Fruit fly (Drosophila melanogaster) whole organism: ENCODE measurements around the gene CaBP1.

Source experiments
- CG8478 ChIP-seq: fragments of >200 bp; optimal IDR thresholded peaks from 2 replicates; lab custom pipeline; 2018; ENCODE audit warnings: inconsistent platforms
- Dll ChIP-seq: fragments of >200 bp; optimal IDR thresholded peaks from 2 replicates; lab custom pipeline; 2017
- EcR ChIP-seq, 2 experiments: fragments of >200 bp; optimal IDR thresholded peaks; 2 replicates each; lab custom pipeline; 2017; ENCODE audit warnings: missing biosample characterization in 2 of 2, missing genetic modification characterization in 2 of 2, missing genetic modification reagents in 2 of 2
- pan ChIP-seq: fragments of >200 bp; optimal IDR thresholded peaks from 2 replicates; lab custom pipeline; 2017
- psq ChIP-seq: fragments of >200 bp; optimal IDR thresholded peaks from 2 replicates; lab custom pipeline; 2017
- usp ChIP-seq: fragments of >200 bp; optimal IDR thresholded peaks from 2 replicates; lab custom pipeline; 2017; ENCODE audit warnings: missing biosample characterization, missing genetic modification characterization, mixed read lengths

Gene CaBP1

DNA sequence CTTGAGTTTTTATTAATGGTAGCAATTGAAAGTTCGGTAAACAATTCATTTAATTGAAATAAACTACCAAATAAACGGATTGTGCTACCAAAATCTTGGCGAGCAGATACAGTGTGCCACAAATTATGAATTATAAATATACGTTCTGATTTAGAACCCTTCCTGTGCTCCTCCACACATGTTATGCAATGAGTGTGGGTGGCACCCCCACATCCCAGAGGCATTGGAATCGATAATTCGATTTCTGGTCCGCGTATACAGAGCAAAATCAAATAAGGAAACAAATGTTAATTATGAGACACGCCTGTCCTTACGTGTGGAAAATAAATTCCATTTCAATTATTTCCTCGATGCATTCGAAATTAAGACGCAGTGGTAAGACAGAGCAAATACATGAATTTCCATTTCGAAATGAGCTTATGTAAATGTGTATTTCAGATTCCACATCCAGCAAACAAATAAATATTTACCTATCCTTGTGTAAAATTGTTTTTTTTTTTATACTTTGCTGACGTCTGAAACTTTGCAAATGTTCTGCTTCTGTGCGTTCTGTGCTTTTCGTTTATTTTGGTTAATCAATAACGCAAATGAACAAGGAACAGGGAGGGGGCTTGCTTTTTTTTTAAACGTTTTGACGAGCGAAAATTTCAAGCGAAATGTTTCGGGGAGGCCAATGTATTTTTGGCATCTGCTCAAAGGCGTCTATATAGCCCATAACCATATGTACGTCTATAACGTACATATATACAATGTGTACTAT lies 34.5 kb downstream of the CaBP1 start:
- no peak for TF ChIP-seq psq (lab: Kevin White, UChicago)
- TF ChIP-seq pan (lab: Kevin White, UChicago) = no peak
- no peak for TF ChIP-seq CG8478
- TF ChIP-seq EcR (GFP tag; optimal IDR thresholded peaks at IDR 0.05; lab: Kevin White, UChicago) = no peak
- TF ChIP-seq Dll = no peak
- no peak for TF ChIP-seq usp

DNA sequence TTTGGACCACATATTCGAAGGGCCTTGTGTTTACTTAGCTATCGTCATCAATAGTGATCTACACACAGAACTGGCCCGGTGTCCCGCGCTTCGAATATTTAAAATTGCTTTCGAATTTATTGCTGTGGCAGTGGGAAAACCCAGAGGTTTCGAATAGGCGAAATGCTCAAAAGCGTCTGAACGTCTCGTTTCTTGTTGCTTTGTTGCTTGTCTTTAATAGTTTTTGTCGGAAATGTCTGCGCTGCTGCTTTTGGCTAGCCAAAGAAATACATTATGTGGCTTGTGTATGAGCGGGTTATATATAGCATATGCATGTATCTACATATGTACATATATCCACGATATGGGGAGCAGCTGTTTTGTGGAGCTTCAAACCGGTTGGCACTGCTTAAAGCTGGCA lies 35.3 kb downstream of the CaBP1 start:
- TF ChIP-seq Dll (no peak), EcR (GFP tag; optimal IDR thresholded peaks at IDR 0.05; lab: Kevin White, UChicago) (no peak), pan (lab: Kevin White, UChicago) (no peak), psq (lab: Kevin White, UChicago) (no peak), usp (no peak), CG8478 (no peak)

DNA sequence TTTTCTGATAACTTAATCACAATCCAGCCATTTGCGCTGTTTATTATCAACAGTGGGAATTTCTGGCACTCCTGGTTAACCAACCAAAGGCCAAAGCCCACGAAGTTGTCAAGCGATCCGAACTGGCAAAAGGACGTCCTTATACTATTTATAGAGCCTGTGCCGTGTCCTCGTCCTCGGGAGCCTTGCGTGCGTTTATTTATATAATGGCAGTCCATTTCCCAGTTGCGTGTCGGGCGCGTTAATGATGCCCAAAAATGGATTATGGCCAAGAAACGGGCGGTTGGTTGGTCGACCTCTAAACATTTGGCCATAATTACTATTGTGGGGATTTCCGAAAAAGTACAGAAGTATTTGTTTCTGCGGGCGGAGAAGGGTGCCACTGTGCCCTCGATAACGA lies 36.1 kb downstream of the CaBP1 start:
- TF ChIP-seq pan (lab: Kevin White, UChicago) (no peak), psq (lab: Kevin White, UChicago) (no peak), Dll (no peak), usp (no peak), EcR (GFP tag; optimal IDR thresholded peaks at IDR 0.05; lab: Kevin White, UChicago) (no peak), CG8478 (no peak)

DNA sequence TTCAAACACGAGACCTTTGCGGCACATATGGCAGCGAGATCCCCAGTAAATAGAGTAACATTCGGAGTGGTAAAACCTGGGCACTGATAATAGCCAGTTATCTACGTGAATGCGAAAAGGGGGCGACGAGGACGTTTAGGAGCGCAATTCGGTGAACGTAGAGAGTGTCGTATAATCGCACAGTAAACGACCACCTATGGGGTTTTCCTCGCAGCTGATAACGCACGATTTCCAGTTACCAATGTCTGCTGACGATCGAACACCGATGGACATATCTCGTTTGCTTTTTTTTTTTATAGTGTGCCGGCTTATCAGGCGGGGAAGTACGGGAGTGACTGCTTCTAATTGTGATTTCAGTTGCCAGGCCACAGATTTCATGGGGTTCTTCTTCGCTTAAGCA lies 36.8 kb downstream of the CaBP1 start:
- TF ChIP-seq psq (lab: Kevin White, UChicago) (no peak), EcR (GFP tag; optimal IDR thresholded peaks at IDR 0.05; lab: Kevin White, UChicago) (no peak), Dll (no peak), pan (lab: Kevin White, UChicago) (no peak), CG8478 (no peak), usp (no peak)

DNA sequence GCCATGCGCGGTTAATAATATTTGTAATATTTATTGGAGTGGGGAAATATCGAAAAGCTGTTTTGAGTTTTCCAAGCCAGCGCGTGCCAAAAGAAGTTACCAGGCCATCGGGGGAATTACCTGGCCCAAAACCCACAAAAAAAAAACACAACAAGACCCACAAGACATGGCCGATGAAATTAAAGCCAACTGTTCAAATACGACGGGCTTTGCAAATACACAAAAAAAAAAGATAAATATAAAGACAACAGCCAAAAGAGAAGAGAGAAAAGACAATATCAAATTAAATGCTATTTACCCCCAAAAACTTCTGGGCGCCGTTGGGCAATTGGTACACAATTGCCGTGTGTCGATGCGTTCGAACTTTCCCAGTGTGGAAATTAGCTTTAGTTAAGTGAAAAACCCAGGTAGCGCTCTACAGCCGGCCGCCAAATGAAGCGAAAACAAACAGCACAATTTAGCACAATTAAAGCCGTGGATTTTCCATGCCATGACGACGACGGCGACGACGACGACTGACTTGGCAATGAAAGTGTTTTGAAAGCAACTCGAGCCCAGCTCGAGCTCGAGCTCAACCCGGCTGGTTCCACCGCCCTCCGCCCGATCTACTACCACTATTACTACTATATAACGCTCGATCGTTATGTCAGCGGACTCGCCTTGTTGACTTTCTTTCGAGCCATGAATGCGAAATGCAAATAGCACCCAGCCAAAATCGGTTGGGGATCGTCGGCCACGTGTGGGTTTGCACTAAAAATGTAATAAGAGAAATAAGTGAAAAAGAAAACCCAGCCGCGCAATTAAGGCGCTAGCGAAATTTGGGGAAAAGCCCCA lies 38.5 kb downstream of the CaBP1 start:
- no peak for TF ChIP-seq EcR (GFP tag; optimal IDR thresholded peaks at IDR 0.05; lab: Kevin White, UChicago)
- TF ChIP-seq usp = no peak
- no peak for TF ChIP-seq pan (lab: Kevin White, UChicago)
- TF ChIP-seq psq (lab: Kevin White, UChicago) = no peak
- TF ChIP-seq Dll = no peak
- TF ChIP-seq CG8478 = no peak

DNA sequence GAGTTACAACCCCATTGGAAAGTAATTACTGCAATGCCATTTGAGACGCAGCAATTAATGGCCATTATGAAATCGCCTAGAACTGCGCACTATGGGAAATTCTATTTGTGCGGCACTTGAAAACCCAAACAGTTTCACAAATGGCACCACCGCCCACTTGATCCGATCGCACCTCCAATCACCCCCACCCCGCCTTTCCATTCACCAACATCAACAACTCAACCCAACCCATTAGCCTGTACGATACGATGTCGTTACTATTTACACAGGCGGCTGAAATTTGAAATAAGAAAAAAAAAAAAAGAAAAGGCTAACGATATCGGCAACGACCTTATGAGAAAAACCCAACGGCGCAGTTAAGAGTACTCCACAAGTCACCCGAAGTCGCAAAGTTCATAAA lies 39.4 kb downstream of the CaBP1 start:
- TF ChIP-seq EcR (GFP tag; optimal IDR thresholded peaks at IDR 0.05; lab: Kevin White, UChicago) (no peak), usp (no peak), Dll (no peak)

DNA sequence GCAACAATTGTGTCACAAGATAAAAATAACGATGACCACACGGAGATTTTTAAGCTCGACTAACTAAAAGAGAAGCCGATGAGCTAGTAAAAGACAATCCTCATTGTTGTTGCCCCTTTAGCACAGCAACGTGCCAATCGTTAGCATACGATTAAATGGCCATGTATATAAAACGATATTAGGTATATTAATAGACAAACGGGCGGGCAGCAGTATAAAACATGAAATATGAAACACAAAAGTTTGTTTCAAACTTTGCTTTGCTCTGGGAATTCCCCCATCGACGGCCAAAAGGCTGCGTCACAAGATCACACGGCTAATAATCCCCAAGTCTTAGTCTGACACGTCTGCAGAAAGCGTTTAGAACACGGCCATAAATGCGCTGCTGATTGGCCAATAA lies 40.1 kb downstream of the CaBP1 start:
- TF ChIP-seq usp (no peak), CG8478 (no peak), Dll (no peak), pan (lab: Kevin White, UChicago) (no peak)

DNA sequence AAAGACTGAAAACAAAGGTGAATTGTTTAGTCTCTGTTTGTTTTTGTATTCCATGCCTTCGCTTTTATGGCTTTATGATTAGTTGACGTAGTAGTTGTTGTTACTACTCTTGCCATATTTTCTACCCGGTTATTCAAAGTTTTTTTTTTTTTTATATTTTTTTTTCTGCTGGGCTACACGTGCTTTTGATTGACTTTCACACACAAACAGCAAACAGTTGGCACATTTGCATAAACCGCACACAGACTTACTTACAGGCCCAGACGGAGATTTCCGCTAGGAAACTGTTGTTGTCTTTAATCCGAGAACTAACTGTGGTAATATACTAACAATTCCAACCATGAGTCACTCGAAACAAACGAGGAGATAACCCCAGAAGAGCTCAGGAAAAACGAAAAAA lies 40.7 kb downstream of the CaBP1 start:
- TF ChIP-seq Dll (no peak), EcR (GFP tag; optimal IDR thresholded peaks at IDR 0.05; lab: Kevin White, UChicago) (no peak), CG8478 (no peak), psq (lab: Kevin White, UChicago) (no peak), usp (no peak), pan (lab: Kevin White, UChicago) (no peak)

DNA sequence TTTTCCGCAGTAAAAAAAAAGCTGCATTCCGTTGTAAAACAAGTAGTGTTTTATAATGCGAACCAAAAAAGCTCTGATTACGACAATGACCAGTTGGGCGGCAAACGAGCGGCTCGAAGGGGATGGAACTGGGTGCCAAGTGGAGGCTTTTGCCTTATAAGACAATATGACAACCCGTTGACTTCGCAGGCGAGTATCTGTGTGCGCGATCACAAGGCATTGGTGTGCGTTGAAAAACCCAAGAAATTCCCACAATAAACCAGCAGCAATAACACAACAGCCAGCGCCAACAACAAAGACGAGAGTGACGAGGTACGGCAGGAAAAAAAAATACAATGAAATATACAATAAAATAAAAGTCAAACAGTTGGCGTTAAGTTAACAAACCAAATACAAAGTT lies 41.5 kb downstream of the CaBP1 start:
- TF ChIP-seq CG8478 = no peak
- no peak for TF ChIP-seq EcR (GFP tag; optimal IDR thresholded peaks at IDR 0.05; lab: Kevin White, UChicago)
- TF ChIP-seq usp = no peak
- TF ChIP-seq pan (lab: Kevin White, UChicago) = no peak
- no peak for TF ChIP-seq psq (lab: Kevin White, UChicago)
- TF ChIP-seq Dll = no peak

DNA sequence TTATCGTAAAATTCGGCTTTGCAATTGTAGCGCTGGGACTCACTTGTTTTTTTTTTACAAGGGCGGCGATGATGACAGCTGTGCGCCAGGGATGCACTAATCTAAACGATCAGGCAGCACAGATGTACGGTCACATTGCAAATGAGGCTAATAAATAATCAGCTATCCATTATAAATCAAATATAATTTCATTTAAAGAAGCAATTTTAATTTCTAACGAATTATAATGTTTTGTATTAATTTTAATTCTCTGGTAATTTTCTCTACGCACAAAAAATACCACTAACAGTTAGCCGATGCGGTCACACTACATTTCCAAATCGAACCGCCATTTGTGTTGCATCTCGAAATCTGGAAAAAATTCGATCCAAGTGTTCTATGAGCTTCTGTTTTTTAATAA lies 45.9 kb downstream of the CaBP1 start, which contains the start of the genes cni and fzy:
cni (minus strand) TSS at position 79 of the 400 bp plus-strand sequence.
fzy (plus strand) TSS at position 309 of the 400 bp plus-strand sequence.
- TF ChIP-seq EcR (GFP tag; optimal IDR thresholded peaks at IDR 0.05; lab: Kevin White, UChicago) = no peak
- no peak for TF ChIP-seq Dll
- no peak for TF ChIP-seq usp
- no peak for TF ChIP-seq CG8478
- no peak for TF ChIP-seq psq (lab: Kevin White, UChicago)
- no peak for TF ChIP-seq pan (lab: Kevin White, UChicago)

DNA sequence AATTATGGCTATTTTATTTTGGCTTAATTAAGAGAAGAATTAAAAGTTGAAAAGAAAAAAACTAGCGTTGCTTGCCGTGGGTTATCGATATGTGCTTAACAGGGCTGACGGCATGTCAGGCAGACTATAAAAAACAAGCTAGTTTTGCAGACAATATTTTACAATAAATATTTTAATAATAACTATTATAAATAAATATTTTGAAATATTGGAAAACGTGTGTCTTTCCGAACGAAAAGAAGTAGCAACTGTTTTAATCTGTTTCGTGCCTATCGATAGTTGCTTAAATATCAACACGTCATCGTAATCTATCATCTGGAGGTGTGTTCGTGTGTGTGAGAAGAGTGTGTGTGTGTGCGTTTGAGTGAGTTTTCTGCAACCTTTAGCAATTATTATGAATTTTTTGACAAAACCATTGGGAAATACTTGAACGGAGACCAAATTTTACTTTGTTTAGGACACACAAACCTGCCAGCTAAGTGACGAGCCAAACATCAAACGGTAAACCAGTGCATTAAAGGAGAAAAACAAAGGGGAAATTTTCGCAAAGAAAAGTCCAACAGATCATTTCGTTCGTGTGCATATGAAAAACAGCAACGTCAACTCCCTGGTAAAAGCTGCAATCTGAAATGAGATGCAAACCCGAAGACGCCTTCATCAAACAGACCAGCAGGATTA lies 49.4 kb downstream of the CaBP1 start, which contains the start of the genes CG5861 and Syx5:
CG5861 (minus strand) TSS at position 273 of the 678 bp plus-strand sequence.
Syx5 (plus strand) TSS at position 321 of the 678 bp plus-strand sequence.
- TF ChIP-seq Dll (no peak), usp (no peak), EcR (GFP tag; optimal IDR thresholded peaks at IDR 0.05; lab: Kevin White, UChicago) (no peak), pan (lab: Kevin White, UChicago) (no peak), CG8478 (no peak), psq (lab: Kevin White, UChicago) (no peak)
